Worm (Caenorhabditis elegans): Measurements from ENCODE around the gene ZK666.12.
A peak's percentile ranks its signal among the peaks of the same experiment; 100 is the strongest.

Gene ZK666.12

ce11 chrII:10516375-10516774 is 20.4 kb downstream of the ZK666.12 start:
- peak; percentile 71 for TF ChIP-seq lin-14 (GFP tag; optimal IDR thresholded peaks at IDR 0.05)
- TF ChIP-seq mab-9 (GFP tag; IDR thresholded peaks at IDR 0.05): no peak
- no peak for TF ChIP-seq pag-3 (tag; optimal IDR thresholded peaks at IDR 0.05; ENCODE audit: borderline replicate concordance, insufficient read depth)
- TF ChIP-seq snu-23 (GFP tag; optimal IDR thresholded peaks at IDR 0.05): peak; percentile 49
- TF ChIP-seq blmp-1 (tag; optimal IDR thresholded peaks at IDR 0.05): peak; percentile 74
- no peak for TF ChIP-seq unc-86 (tag; optimal IDR thresholded peaks at IDR 0.05)
- TF ChIP-seq ces-1 (GFP tag; optimal IDR thresholded peaks at IDR 0.05): no peak
- peak in 2 of 6 experiments; percentile 4 to 8 for TF ChIP-seq elt-3 (tag; optimal IDR thresholded peaks at IDR 0.05)
- TF ChIP-seq ceh-88 (GFP tag; IDR thresholded peaks at IDR 0.05): no peak
- peak; percentile 25 for TF ChIP-seq nhr-71 (tag; optimal IDR thresholded peaks at IDR 0.05)
- TF ChIP-seq nhr-20 (tag; optimal IDR thresholded peaks at IDR 0.05): peak; percentile 48
- peak; percentile 63 for TF ChIP-seq nhr-85 (tag)
- TF ChIP-seq mdl-1 (tag; optimal IDR thresholded peaks at IDR 0.05): no peak
- peak; percentile 14 for TF ChIP-seq C16A3.4 (tag; optimal IDR thresholded peaks at IDR 0.05)
- peak in 1 of 2 experiments; percentile 25 for TF ChIP-seq lsy-2 (tag; optimal IDR thresholded peaks at IDR 0.05)
- TF ChIP-seq lin-35 (GFP tag; optimal IDR thresholded peaks at IDR 0.05): peak in 1 of 2 experiments; percentile 24
- TF ChIP-seq F16B12.6 (tag; optimal IDR thresholded peaks at IDR 0.05): no peak

DNA sequence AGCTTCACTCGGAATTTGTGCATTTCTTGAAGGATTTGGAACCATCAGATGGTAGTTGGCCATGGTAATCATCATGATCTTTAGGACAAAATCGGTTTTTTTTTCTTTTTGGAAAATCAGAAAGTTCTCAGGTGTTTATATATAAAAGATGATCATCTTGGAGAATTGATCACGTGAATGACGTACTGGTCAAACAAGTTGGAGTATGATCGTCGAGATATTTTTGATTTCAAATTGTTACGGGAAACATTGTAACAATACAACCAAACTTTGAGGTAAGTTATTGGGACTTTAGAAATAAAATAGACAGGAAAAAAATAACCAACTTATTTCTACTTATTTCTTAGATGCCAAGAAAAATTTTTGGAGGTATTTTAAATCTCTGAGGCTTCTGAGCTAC is 23.0 kb downstream of the ZK666.12 start, which contains the start of gene F59B10.4:
F59B10.4 (minus strand) TSS at position 101 of the 400 bp plus-strand sequence.
- no peak for TF ChIP-seq hpl-2 (GFP tag; optimal IDR thresholded peaks at IDR 0.05)
- no peak for TF ChIP-seq ztf-11 (tag; optimal IDR thresholded peaks at IDR 0.05)
- no peak for TF ChIP-seq dpl-1 (GFP tag; optimal IDR thresholded peaks at IDR 0.05)
- no peak for TF ChIP-seq nhr-11 (tag; optimal IDR thresholded peaks at IDR 0.05)
- peak; percentile 84 for TF ChIP-seq nhr-85 (tag)
- TF ChIP-seq lin-14 (GFP tag; optimal IDR thresholded peaks at IDR 0.05): peak; percentile 15
- TF ChIP-seq ceh-88 (GFP tag; IDR thresholded peaks at IDR 0.05): no peak
- TF ChIP-seq elt-3 (tag; optimal IDR thresholded peaks at IDR 0.05): peak in 1 of 6 experiments; percentile 8
- no peak for TF ChIP-seq unc-98 (GFP tag; IDR thresholded peaks at IDR 0.05)
- TF ChIP-seq zag-1 (tag; optimal IDR thresholded peaks at IDR 0.05): no peak
- peak; percentile 7 for TF ChIP-seq nhr-71 (tag; optimal IDR thresholded peaks at IDR 0.05)
- no peak for TF ChIP-seq lsy-2 (tag; optimal IDR thresholded peaks at IDR 0.05)
- peak; percentile 2 for TF ChIP-seq snu-23 (GFP tag; optimal IDR thresholded peaks at IDR 0.05)
- TF ChIP-seq egl-27 (tag; optimal IDR thresholded peaks at IDR 0.05): no peak
- no peak for TF ChIP-seq unc-130 (tag; optimal IDR thresholded peaks at IDR 0.05)
- TF ChIP-seq vab-15 (tag; optimal IDR thresholded peaks at IDR 0.05): no peak
- no peak for TF ChIP-seq Y116A8C.19 (tag; optimal IDR thresholded peaks at IDR 0.05; ENCODE audit: borderline replicate concordance)
- TF ChIP-seq nhr-20 (tag; optimal IDR thresholded peaks at IDR 0.05): peak; percentile 8
- no peak for TF ChIP-seq unc-62 (GFP tag; optimal IDR thresholded peaks at IDR 0.05)
- TF ChIP-seq blmp-1 (tag; optimal IDR thresholded peaks at IDR 0.05): peak; percentile 16

DNA sequence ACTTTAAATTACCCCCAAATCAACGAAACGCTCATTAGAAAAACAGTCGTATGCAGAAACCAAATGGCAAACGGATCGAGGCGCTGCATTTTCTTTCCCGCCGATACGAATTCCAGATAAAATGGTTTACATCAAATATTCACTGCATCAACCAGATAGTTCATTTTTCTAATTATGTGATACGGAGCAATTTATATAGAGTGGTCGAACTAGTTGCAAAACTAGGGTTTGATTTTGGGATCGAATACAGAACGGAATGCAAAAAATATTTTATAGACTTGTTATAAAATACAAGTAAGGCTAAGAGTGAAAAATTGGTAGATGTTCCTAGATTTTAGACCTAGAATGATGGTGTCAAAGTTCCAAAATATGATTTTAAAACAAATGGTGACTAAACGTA is 23.9 kb downstream of the ZK666.12 start:
- TF ChIP-seq ceh-82 (tag; optimal IDR thresholded peaks at IDR 0.05) (no peak), efl-1 (optimal IDR thresholded peaks at IDR 0.05) (no peak), efl-1 (GFP tag; optimal IDR thresholded peaks at IDR 0.05 in 1 of 2) (peak in 1 of 2 experiments; percentile 63)

ce11 chrII:10523031-10523430 is 27.0 kb downstream of the ZK666.12 start:
- no peak for TF ChIP-seq nhr-47 (tag; optimal IDR thresholded peaks at IDR 0.05)
- TF ChIP-seq nhr-20 (tag; optimal IDR thresholded peaks at IDR 0.05): no peak
- TF ChIP-seq mdl-1 (tag; optimal IDR thresholded peaks at IDR 0.05): no peak
- peak; percentile 98 for TF ChIP-seq blmp-1 (tag; optimal IDR thresholded peaks at IDR 0.05)
- TF ChIP-seq tbx-2 (tag; optimal IDR thresholded peaks at IDR 0.05): no peak

DNA sequence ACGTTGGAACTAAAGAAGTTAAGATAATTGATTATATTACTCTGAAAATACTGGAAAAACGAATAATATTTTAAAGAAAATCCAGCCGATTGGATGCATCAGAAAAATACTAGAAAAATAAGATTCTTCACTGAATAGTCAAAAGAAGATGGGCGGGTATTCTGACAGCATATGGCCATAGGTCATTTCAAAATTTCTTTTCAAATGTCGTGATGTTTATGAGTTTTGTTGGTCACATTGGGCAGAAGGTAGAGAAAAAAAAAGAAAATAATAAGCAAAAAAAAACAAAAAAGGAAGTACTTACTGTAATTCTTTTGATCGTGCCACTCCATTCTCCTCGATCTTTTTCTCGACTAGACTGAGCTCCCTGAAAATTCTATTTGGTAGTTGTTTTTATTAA is 27.6 kb downstream of the ZK666.12 start, which contains the start of gene F59B10.5:
F59B10.5 (minus strand) TSS at position 101 of the 400 bp plus-strand sequence.
- no peak for TF ChIP-seq jun-1 (tag; optimal IDR thresholded peaks at IDR 0.05)
- TF ChIP-seq lsy-2 (tag; optimal IDR thresholded peaks at IDR 0.05): no peak
- TF ChIP-seq fkh-4 (tag; optimal IDR thresholded peaks at IDR 0.05; ENCODE audit: borderline replicate concordance): no peak
- no peak for TF ChIP-seq efl-1 (optimal IDR thresholded peaks at IDR 0.05)
- no peak for TF ChIP-seq efl-1 (GFP tag; optimal IDR thresholded peaks at IDR 0.05 in 1 of 2)
- TF ChIP-seq unc-130 (tag; optimal IDR thresholded peaks at IDR 0.05): no peak
- no peak for TF ChIP-seq nhr-28 (tag; optimal IDR thresholded peaks at IDR 0.05)
- TF ChIP-seq sox-4 (tag; optimal IDR thresholded peaks at IDR 0.05): no peak
- no peak for TF ChIP-seq hlh-17 (GFP tag; optimal IDR thresholded peaks at IDR 0.05; ENCODE audit: borderline replicate concordance)
- no peak for TF ChIP-seq ces-1 (GFP tag; optimal IDR thresholded peaks at IDR 0.05)
- no peak for TF ChIP-seq sptf-1 (tag; optimal IDR thresholded peaks at IDR 0.05)
- TF ChIP-seq pax-3 (tag; optimal IDR thresholded peaks at IDR 0.05): no peak
- TF ChIP-seq aha-1 (tag; optimal IDR thresholded peaks at IDR 0.05): no peak
- no peak for TF ChIP-seq irx-1 (tag; optimal IDR thresholded peaks at IDR 0.05)

All from whole organism, L1 larva.